Worm (Caenorhabditis elegans) whole organism, dauer: ENCODE results near the gene nhr-127.

Experiments
- unc-62 ChIP-seq: sonication (generic microtip); optimal IDR thresholded peaks from 2 replicates; lab custom pipeline; 2017; ENCODE audit warnings: missing biosample characterization, missing genetic modification reagents, missing genetic modification characterization

The nhr-127 gene

ce11 chrV:16259684-16260083 lies at the start of gene nhr-127:
TSS of gene nhr-127 (plus strand) at chrV:16259984.
- TF ChIP-seq unc-62 (GFP tag; lab: Kevin White, UChicago): no peak

DNA sequence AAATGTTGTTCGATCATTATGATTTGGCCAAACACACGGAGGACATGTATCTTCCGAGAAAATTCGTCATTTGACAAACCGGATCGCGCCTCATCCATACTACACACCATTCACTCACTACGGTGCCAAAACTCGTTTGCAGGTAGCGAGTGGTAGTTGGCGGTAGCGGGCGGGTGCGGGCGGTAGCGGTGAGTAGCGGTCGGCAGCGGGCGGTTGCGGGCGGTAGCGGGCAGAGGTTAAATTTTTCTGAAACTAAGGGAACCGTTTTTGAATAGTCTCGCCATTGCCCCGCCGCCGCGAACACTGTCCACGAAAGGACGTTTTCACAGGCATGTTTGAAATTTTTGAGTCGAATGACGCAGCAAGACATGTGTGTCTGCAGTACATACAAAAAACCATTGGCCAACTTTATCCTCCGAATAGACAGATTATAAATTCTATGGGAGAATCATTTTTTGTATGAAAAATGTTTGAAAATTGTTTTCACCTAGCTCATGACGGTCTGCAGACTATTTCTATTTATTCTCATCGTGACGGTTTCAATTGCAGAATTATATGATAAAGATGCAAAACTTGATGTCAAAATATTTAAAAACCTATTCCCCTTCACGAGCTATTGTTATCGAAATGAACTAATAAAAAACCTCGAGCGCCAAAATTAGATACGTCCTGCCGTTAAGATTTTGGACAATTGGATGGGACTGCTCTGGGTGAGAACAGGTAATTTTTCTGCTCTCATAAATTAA lies 49.4 kb upstream of the nhr-127 start, which contains the start of gene F11A5.16:
Gene F11A5.16 (plus strand): TSS at position 696 of the 746 bp plus-strand sequence.
- TF ChIP-seq unc-62 (GFP tag; lab: Kevin White, UChicago): no peak

- TF ChIP-seq unc-62 (GFP tag; lab: Kevin White, UChicago): no peak
These were observed 48.1 kb upstream of the nhr-127 start for ce11 chrV:16211713-16212112.

ce11 chrV:16213323-16213722 lies 46.5 kb upstream of the nhr-127 start:
- no peak for TF ChIP-seq unc-62 (GFP tag; lab: Kevin White, UChicago)

DNA sequence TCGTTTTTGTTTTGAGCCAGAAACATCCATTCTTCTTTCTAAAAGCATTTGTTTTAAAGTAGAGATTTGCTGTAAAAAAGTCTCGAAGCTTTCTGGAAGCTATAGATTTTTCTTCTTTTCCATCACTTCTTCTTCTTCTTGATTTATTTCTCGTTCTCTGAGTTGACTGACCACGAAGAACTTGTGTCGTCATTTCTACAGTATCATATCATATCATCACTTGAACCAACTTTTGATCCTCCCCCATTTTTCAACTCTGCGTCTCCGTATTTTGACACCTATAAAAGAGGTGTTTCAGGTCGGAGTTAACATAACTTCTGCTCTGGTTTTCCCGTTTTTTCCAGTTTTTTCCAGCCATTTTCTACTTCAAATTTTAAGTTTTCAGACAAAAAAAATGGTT lies 45.3 kb upstream of the nhr-127 start, which contains the start of gene F11A5.9:
Gene F11A5.9 (plus strand): TSS at position 386 of the 400 bp plus-strand sequence.
- TF ChIP-seq unc-62 (GFP tag; lab: Kevin White, UChicago): no peak

DNA sequence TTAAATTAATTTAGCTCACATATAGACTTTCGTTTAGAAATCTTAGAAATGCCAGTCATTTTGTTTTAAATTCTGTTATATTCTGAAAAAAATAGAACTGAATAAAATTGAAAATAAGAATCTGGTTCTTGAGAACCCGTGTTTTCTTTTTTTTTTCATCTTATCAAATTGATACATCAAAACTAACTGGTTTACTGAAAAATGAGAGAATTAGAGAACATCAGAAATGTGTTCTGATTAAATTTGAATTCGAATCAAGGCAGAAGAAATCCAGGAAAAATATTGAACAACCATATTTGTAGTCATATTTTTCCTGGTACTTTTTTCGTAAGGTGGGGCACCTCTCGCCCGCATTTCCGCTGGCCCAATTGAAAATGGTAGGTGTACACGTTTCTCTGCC lies 41.3 kb upstream of the nhr-127 start, which contains the start of gene F11A5.15:
Gene F11A5.15 (minus strand): TSS at position 101 of the 400 bp plus-strand sequence.
- no peak for TF ChIP-seq unc-62 (GFP tag; lab: Kevin White, UChicago)

ce11 chrV:16218972-16219757 lies 40.6 kb upstream of the nhr-127 start, which contains the start of gene glc-1:
TSS of gene glc-1 (plus strand) at chrV:16219634.
- no peak for TF ChIP-seq unc-62 (GFP tag; lab: Kevin White, UChicago)

ce11 chrV:16220020-16220419 lies 39.8 kb upstream of the nhr-127 start:
- TF ChIP-seq unc-62 (GFP tag; lab: Kevin White, UChicago): no peak

DNA sequence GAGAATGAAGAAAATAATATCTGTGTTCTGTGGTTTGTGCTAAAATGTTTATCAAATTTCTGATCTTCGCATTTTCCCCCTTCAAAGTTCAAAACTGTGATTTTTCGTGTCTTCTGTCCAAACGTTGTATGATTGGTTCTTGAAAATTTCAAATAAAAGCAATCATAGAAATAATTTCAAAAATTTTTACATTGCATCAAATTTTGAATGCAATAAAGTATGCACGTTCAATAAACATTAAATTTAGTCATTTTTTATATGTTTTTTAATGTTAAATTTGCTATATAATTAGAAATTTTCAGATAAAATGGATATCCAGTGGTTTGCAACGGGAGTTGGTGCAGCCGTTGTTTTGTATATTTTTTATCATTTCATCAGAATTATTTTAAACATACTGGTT lies 35.8 kb upstream of the nhr-127 start, which contains the start of gene stdh-2:
Gene stdh-2 (plus strand): TSS at position 301 of the 400 bp plus-strand sequence.
- no peak for TF ChIP-seq unc-62 (GFP tag; lab: Kevin White, UChicago)

DNA sequence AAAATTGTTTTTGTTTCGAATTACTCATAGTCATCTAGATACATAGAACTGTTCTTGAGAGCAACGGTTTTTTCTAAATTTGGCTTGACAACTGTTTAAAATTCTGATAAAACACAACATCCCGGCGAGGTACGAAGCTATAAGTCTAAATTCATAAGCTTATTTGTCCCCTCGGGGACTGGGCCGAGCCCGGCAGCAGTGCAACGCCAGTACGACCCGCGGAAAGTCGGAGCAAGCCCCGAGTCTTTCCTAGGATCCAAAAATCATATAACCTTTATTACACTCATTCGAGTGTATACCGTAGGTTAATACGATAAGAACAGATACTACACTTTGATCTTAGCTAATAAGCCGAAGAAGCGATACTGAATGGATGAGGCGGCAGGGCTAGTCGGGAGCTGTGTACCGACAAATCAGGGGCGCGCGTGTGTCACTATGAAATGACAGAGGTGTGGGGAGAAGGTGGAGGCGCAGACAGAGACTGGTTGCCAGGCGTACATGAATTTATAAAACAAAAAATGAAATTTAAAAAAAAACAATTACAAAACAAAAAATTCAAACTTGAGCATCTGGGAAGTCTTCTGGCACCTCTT lies 34.2 kb upstream of the nhr-127 start:
- TF ChIP-seq unc-62 (GFP tag; lab: Kevin White, UChicago): no peak

DNA sequence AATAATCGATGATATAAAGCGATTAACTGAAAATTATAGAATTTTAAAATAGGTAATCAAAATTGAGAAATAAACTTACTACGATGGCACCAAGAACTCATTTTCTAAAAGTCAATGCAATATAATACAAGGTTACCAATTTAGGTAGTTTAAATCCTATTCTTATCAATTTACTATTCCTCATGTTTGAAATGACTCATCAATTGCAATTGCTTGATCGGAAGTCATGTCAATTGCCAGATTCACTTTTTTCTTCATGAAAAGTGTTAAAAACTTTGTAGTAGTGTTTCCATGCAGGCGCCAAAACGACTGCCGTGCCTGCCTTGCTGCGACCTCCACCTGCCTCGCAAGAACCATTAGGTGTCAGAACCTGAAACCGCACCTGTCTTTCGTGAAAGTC lies 33.2 kb upstream of the nhr-127 start, which contains the start of gene F11A5.13:
Gene F11A5.13 (minus strand): TSS at position 101 of the 400 bp plus-strand sequence.
- no peak for TF ChIP-seq unc-62 (GFP tag; lab: Kevin White, UChicago)

DNA sequence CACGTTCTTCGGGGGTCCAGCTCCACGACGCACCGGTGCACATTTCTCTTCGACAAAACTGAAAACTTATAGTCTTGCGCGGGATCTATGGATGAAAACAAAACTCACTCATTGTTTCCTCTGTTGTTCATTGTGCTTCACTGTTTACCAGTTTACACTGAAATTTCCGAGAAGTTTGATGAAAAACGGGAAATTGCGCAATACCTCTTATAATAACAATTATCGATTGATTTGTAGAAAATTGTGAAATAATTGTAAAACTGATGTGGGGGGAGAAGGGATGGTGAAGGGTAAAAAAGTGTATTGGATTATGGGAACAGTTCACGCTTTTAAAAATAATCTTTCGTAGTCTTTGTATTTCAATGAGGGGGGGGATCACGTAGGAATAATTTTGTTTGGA lies 30.3 kb upstream of the nhr-127 start:
- TF ChIP-seq unc-62 (GFP tag; lab: Kevin White, UChicago): no peak

DNA sequence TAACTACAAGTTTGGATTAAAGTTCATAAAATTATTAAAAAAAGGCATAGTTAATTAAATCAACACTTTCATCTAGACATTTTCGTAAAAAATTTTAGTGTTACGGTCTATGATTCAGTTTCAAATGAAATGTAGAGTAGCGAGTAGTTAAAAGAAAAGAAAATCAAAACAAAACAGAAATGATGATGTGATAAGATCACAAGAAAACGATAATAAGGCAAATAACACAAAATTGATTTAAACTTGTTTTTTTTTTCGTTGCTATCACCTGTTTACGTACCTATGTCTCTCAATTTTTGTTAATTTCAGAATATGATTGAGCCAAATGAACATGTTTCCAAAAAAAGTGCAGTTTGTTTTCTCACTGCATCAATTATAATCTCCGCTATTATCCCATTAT lies 29.9 kb upstream of the nhr-127 start, which contains the start of the genes F21H7.2 and F21H7.12:
Gene F21H7.2 (minus strand): TSS at position 101 of the 400 bp plus-strand sequence.
Gene F21H7.12 (plus strand): TSS at position 270 of the 400 bp plus-strand sequence.
- no peak for TF ChIP-seq unc-62 (GFP tag; lab: Kevin White, UChicago)

ce11 chrV:16232180-16232579 lies 27.6 kb upstream of the nhr-127 start, which contains the start of gene gst-22:
TSS of gene gst-22 (minus strand) at chrV:16232282.
- no peak for TF ChIP-seq unc-62 (GFP tag; lab: Kevin White, UChicago)

DNA sequence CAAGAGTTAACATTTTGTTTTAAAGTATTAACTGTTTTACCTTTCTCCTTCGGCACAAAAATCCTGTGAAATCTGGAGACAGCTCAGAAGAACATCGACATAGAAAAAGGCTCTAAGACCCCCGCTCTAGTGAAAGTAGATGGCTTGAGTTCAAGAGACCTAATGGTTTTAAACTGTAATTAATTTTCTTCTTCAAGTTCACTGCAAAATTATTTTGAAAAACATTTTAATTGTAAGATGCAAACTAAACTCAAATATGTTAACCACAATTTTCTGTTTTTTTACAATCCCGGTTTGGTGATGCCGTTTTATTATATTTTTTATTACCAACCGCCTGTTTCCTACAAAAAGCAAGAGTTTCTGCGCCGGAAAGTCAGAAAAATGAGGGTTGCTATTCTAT lies 26.2 kb upstream of the nhr-127 start, which contains the start of gene clec-233:
Gene clec-233 (plus strand): TSS at position 301 of the 400 bp plus-strand sequence.
- TF ChIP-seq unc-62 (GFP tag; lab: Kevin White, UChicago): no peak
